Fruit fly (Drosophila melanogaster): ENCODE data around the gene CG8492.

DNA sequence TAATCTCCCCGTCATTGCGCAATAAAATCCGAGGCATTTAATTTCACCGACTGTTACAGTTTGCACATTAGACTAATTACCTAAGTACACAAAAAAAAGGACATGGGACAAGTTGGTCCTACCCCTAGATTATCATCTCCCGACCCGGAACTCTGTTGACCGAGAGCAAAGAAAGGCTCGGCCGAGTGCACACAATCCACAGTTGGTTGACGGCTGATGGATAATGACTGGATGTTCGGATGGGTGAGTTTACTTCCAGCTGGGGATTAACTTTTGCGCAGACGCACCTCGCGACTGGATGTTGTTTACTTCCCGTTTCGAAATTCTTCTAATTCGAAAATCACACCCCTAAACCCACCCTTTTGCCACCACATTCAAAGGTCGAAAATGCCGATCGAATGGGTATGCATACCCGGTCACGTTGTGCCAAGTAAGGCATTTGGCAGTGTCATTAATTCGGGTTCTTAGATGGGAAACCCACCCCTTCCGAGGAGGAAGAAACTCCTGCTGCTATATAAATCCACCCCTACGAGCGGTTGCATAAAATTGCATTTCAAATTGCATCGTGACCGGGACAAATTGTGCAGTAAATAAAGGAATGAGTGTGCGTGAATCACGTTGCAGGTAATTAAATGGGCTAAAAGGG, 17.6 kb downstream of the CG8492 start:
- no peak for TF ChIP-seq CG8478 (optimal IDR thresholded peaks at IDR 0.05)
- no peak for TF ChIP-seq psq (optimal IDR thresholded peaks at IDR 0.05)

All from whole organism.